Worm (Caenorhabditis elegans) whole organism, mixed stage, embryonic: ENCODE results near the gene glb-23.

Experiments
- M03D4.4 ChIP-seq: sonication (generic microtip); optimal IDR thresholded peaks from 2 replicates; lab custom pipeline; 2017; ENCODE audit warnings: mild to moderate bottlenecking, missing genetic modification characterization, missing compliant biosample characterization
- ceh-83 ChIP-seq: fragments of 200-800 bp; sonication (Bioruptor generic); optimal IDR thresholded peaks from 2 replicates; lab custom pipeline; 2018; ENCODE audit warnings: mild to moderate bottlenecking, missing genetic modification characterization, missing compliant biosample characterization
- ces-1 ChIP-seq: fragments of 150-350 bp; optimal IDR thresholded peaks from 2 replicates; lab custom pipeline; 2014; ENCODE audit warnings: missing biosample characterization, missing genetic modification reagents, missing genetic modification characterization
- elt-3 ChIP-seq: fragments of 150-350 bp; optimal IDR thresholded peaks from 2 replicates; lab custom pipeline; 2014; ENCODE audit warnings: missing biosample characterization, missing genetic modification characterization
- lsy-2 ChIP-seq: fragments of 150-350 bp; optimal IDR thresholded peaks from 2 replicates; lab custom pipeline; 2014; ENCODE audit warnings: missing biosample characterization, missing genetic modification characterization
- mep-1 ChIP-seq: fragments of 150-350 bp; optimal IDR thresholded peaks from 2 replicates; lab custom pipeline; 2017; ENCODE audit warnings: missing biosample characterization, missing genetic modification reagents, missing genetic modification characterization, inconsistent platforms
- nhr-237 ChIP-seq: fragments of 150-350 bp; optimal IDR thresholded peaks from 2 replicates; lab custom pipeline; 2014; ENCODE audit warnings: missing biosample characterization, missing genetic modification characterization
- nhr-76 ChIP-seq: sonication (generic microtip); optimal IDR thresholded peaks from 2 replicates; lab custom pipeline; 2017; ENCODE audit warnings: missing biosample characterization, missing genetic modification characterization
- snpc-4 ChIP-seq: fragments of 150-350 bp; optimal IDR thresholded peaks from 2 replicates; lab custom pipeline; 2014; ENCODE audit warnings: missing biosample characterization, missing genetic modification characterization
- sptf-1 ChIP-seq: sonication (generic microtip); optimal IDR thresholded peaks from 2 replicates; lab custom pipeline; 2017; ENCODE audit warnings: mild to moderate bottlenecking, missing genetic modification characterization, moderate library complexity, missing compliant biosample characterization
- unc-39 ChIP-seq: fragments of 150-350 bp; optimal IDR thresholded peaks from 2 replicates; lab custom pipeline; 2014; ENCODE audit warnings: missing biosample characterization, missing genetic modification characterization
- unc-62 ChIP-seq: fragments of 150-350 bp; optimal IDR thresholded peaks from 2 replicates; lab custom pipeline; 2014; ENCODE audit warnings: missing biosample characterization, missing genetic modification reagents, missing genetic modification characterization
- ztf-11 ChIP-seq: fragments of 150-350 bp; optimal IDR thresholded peaks from 2 replicates; lab custom pipeline; 2014; ENCODE audit warnings: missing biosample characterization, missing genetic modification characterization

ce11 chrIV:7184597-7184996 lies 34.7 kb downstream of the glb-23 start, which contains the start of gene clec-179:
- no peak for TF ChIP-seq lsy-2 (tag; lab: Kevin White, UChicago)
- no peak for TF ChIP-seq unc-39 (tag; lab: Kevin White, UChicago)
- TF ChIP-seq snpc-4 (tag; lab: Kevin White, UChicago): no peak
- TF ChIP-seq sptf-1 (tag; lab: Kevin White, UChicago): no peak
- no peak for TF ChIP-seq elt-3
- TF ChIP-seq unc-62 (GFP tag; lab: Kevin White, UChicago): no peak
- TF ChIP-seq mep-1 (tag; lab: Kevin White, UChicago): no peak
- TF ChIP-seq ceh-83 (GFP tag; lab: Kevin White, UChicago): no peak
- TF ChIP-seq nhr-76: no peak
- TF ChIP-seq M03D4.4: no peak
- TF ChIP-seq ztf-11: no peak
- no peak for TF ChIP-seq ces-1 (GFP tag; lab: Kevin White, UChicago)
- no peak for TF ChIP-seq nhr-237 (tag; lab: Kevin White, UChicago)
